Fruit fly (Drosophila melanogaster) whole organism, embryonic: ENCODE measurements around the gene SCAR.

Source experiments
- B-H2 ChIP-seq: fragments of 200-800 bp; sonication (Bioruptor generic); optimal IDR thresholded peaks from 2 replicates; lab custom pipeline; 2018; ENCODE audit warnings: missing biosample characterization, mild to moderate bottlenecking, missing genetic modification characterization
- BtbVII ChIP-seq: fragments of 200-800 bp; sonication (Bioruptor generic); optimal IDR thresholded peaks from 3 replicates; lab custom pipeline; 2017; ENCODE audit warnings: missing biosample characterization, mild to moderate bottlenecking, missing genetic modification characterization
- CG10147 ChIP-seq: fragments of 200-800 bp; sonication (Bioruptor generic); optimal IDR thresholded peaks from 2 replicates; lab custom pipeline; 2019; ENCODE audit warnings: missing biosample characterization, mild to moderate bottlenecking, missing genetic modification characterization, moderate library complexity
- CG11696 ChIP-seq: fragments of 200-800 bp; sonication (Bioruptor generic); IDR thresholded peaks from 2 replicates; pipeline ENCODE4 v1.3.6; 2022; ENCODE audit warnings: missing biosample characterization, missing genetic modification characterization
- CG12071 ChIP-seq: fragments of 200-800 bp; sonication (Bioruptor generic); optimal IDR thresholded peaks from 3 replicates; lab custom pipeline; 2018; ENCODE audit warnings: missing biosample characterization, mild to moderate bottlenecking, missing genetic modification characterization
- CG13775 ChIP-seq: fragments of 200-800 bp; sonication (Bioruptor generic); optimal IDR thresholded peaks from 3 replicates; lab custom pipeline; 2017; ENCODE audit warnings: missing biosample characterization, mild to moderate bottlenecking, missing genetic modification characterization
- CG18262 ChIP-seq: fragments of 200-800 bp; optimal IDR thresholded peaks from 3 replicates; lab custom pipeline; 2019; ENCODE audit warnings: missing biosample characterization, mild to moderate bottlenecking, missing genetic modification characterization, moderate library complexity
- CG2875 ChIP-seq: fragments of 200-800 bp; sonication (Bioruptor generic); optimal IDR thresholded peaks from 2 replicates; lab custom pipeline; 2017; ENCODE audit warnings: missing biosample characterization, mild to moderate bottlenecking, missing genetic modification characterization, missing genetic modification reagents
- CG4404 ChIP-seq: fragments of 200-800 bp; sonication (Bioruptor generic); IDR thresholded peaks from 2 replicates; pipeline ENCODE4 v1.3.6; 2022; ENCODE audit warnings: missing biosample characterization, missing genetic modification characterization
- CG4820 ChIP-seq: fragments of 200-800 bp; sonication (Bioruptor generic); optimal IDR thresholded peaks from 3 replicates; lab custom pipeline; 2016; ENCODE audit warnings: missing biosample characterization, missing genetic modification characterization
- CG5245 ChIP-seq: fragments of 200-800 bp; sonication (Bioruptor generic); optimal IDR thresholded peaks from 3 replicates; lab custom pipeline; 2016; ENCODE audit warnings: missing biosample characterization, missing genetic modification characterization
- CG5953 ChIP-seq: fragments of 200-800 bp; sonication (Bioruptor generic); IDR thresholded peaks from 2 replicates; pipeline ENCODE4 v1.3.6; 2022; ENCODE audit warnings: missing biosample characterization, missing genetic modification characterization
- CG7271 ChIP-seq: fragments of 200-800 bp; sonication (Bioruptor generic); optimal IDR thresholded peaks from 2 replicates; lab custom pipeline; 2018; ENCODE audit warnings: missing biosample characterization, mild to moderate bottlenecking, missing genetic modification characterization, moderate library complexity
- CG7372 ChIP-seq: fragments of 200-800 bp; sonication (Bioruptor generic); IDR thresholded peaks from 2 replicates; pipeline ENCODE4 v1.3.6; 2022; ENCODE audit warnings: missing biosample characterization, missing genetic modification characterization
- CG7928 ChIP-seq: fragments of 200-800 bp; sonication (Bioruptor generic); optimal IDR thresholded peaks from 2 replicates; lab custom pipeline; 2017; ENCODE audit warnings: missing biosample characterization, mild to moderate bottlenecking, missing genetic modification characterization
- CG7963 ChIP-seq: fragments of 200-800 bp; sonication (Bioruptor generic); IDR thresholded peaks from 3 replicates; pipeline ENCODE4 v1.3.6; 2022; ENCODE audit warnings: missing biosample characterization, missing genetic modification characterization; ENCODE audit not compliant: partially characterized antibody
- CG9727 ChIP-seq: fragments of 200-800 bp; sonication (Bioruptor generic); optimal IDR thresholded peaks from 3 replicates; lab custom pipeline; 2017; ENCODE audit warnings: missing biosample characterization, mild to moderate bottlenecking, missing genetic modification characterization
- CG9876 ChIP-seq: fragments of 200-800 bp; sonication (Bioruptor generic); optimal IDR thresholded peaks from 2 replicates; lab custom pipeline; 2016; ENCODE audit warnings: missing biosample characterization, missing genetic modification characterization
- D ChIP-seq, 2 experiments: fragments of 200-800 bp in 1 of 2; fragments of >200 bp in 1 of 2; sonication (Bioruptor generic) in 1 of 2; optimal IDR thresholded peaks; 2 replicates in 1 of 2; 3 replicates in 1 of 2; lab custom pipeline; 2017; ENCODE audit warnings: mild to moderate bottlenecking in 1 of 2, missing biosample characterization in 1 of 2, missing genetic modification characterization in 1 of 2, missing genetic modification reagents in 1 of 2
- Dfd ChIP-seq, 2 experiments: fragments of >200 bp; optimal IDR thresholded peaks; 2 replicates each; lab custom pipeline; 2017; ENCODE audit warnings: missing biosample characterization in 2 of 2, missing genetic modification characterization in 2 of 2
- MTF-1 ChIP-seq: fragments of 200-800 bp; sonication (Bioruptor generic); optimal IDR thresholded peaks from 2 replicates; lab custom pipeline; 2018; ENCODE audit warnings: missing biosample characterization, mild to moderate bottlenecking, missing genetic modification characterization, borderline replicate concordance
- NfI ChIP-seq: fragments of 200-800 bp; sonication (Bioruptor generic); optimal IDR thresholded peaks from 3 replicates; lab custom pipeline; 2018; ENCODE audit warnings: missing biosample characterization, mild to moderate bottlenecking, missing genetic modification characterization, moderate library complexity
- Sox102F ChIP-seq: fragments of 200-800 bp; sonication (Bioruptor generic); optimal IDR thresholded peaks from 2 replicates; lab custom pipeline; 2018; ENCODE audit warnings: missing biosample characterization, mild to moderate bottlenecking, missing genetic modification characterization, moderate library complexity
- Sry-β ChIP-seq: fragments of 200-800 bp; sonication (Bioruptor generic); optimal IDR thresholded peaks from 2 replicates; lab custom pipeline; 2018; ENCODE audit warnings: missing biosample characterization, mild to moderate bottlenecking, missing genetic modification characterization, moderate library complexity
- Xbp1 ChIP-seq: fragments of 200-800 bp; sonication (Bioruptor generic); optimal IDR thresholded peaks from 3 replicates; lab custom pipeline; 2016; ENCODE audit warnings: missing biosample characterization, mild to moderate bottlenecking, missing genetic modification characterization
- abd-A ChIP-seq: fragments of 200-800 bp; sonication (Bioruptor generic); optimal IDR thresholded peaks from 3 replicates; lab custom pipeline; 2019; ENCODE audit warnings: missing biosample characterization, mild to moderate bottlenecking, missing genetic modification characterization, moderate library complexity
- ato ChIP-seq: fragments of 200-800 bp; sonication (Bioruptor generic); IDR thresholded peaks from 2 replicates; pipeline ENCODE4 v1.3.6; 2022; ENCODE audit warnings: missing biosample characterization, missing genetic modification characterization; ENCODE audit not compliant: partially characterized antibody
- bcd ChIP-seq: fragments of 200-800 bp; sonication (Bioruptor generic); optimal IDR thresholded peaks from 2 replicates; lab custom pipeline; 2017; ENCODE audit warnings: missing biosample characterization, mild to moderate bottlenecking, missing genetic modification characterization
- cad ChIP-seq: fragments of >200 bp; optimal IDR thresholded peaks from 2 replicates; lab custom pipeline; 2017; ENCODE audit warnings: missing biosample characterization, missing genetic modification characterization
- cas ChIP-seq: fragments of 200-800 bp; sonication (Bioruptor generic); IDR thresholded peaks from 2 replicates; pipeline ENCODE4 v1.3.6; 2022; ENCODE audit warnings: missing biosample characterization, missing genetic modification characterization
- ci ChIP-seq: fragments of 200-800 bp; sonication (Bioruptor generic); IDR thresholded peaks from 3 replicates; pipeline ENCODE4 v1.3.6; 2022; ENCODE audit warnings: missing biosample characterization, missing genetic modification characterization
- corto ChIP-seq: fragments of 200-800 bp; sonication (Bioruptor generic); optimal IDR thresholded peaks from 2 replicates; lab custom pipeline; 2016; ENCODE audit warnings: missing biosample characterization, mild to moderate bottlenecking, missing genetic modification characterization, moderate library complexity
- disco-r ChIP-seq: fragments of 200-800 bp; sonication (Bioruptor generic); optimal IDR thresholded peaks from 2 replicates; lab custom pipeline; 2016; ENCODE audit warnings: missing biosample characterization, missing genetic modification characterization
- fru ChIP-seq: fragments of >200 bp; optimal IDR thresholded peaks from 2 replicates; lab custom pipeline; 2017
- ftz-f1 ChIP-seq: fragments of 200-800 bp; sonication (Bioruptor generic); optimal IDR thresholded peaks from 2 replicates; lab custom pipeline; 2016; ENCODE audit warnings: missing biosample characterization, missing genetic modification characterization
- gsb ChIP-seq: fragments of 200-800 bp; sonication (Bioruptor generic); IDR thresholded peaks from 2 replicates; pipeline ENCODE4 v1.3.6; 2022; ENCODE audit warnings: missing biosample characterization, missing genetic modification characterization
- hbn ChIP-seq: fragments of 200-800 bp; sonication (Bioruptor generic); IDR thresholded peaks from 2 replicates; pipeline ENCODE4 v1.3.6; 2022; ENCODE audit warnings: missing biosample characterization, missing genetic modification characterization; ENCODE audit not compliant: partially characterized antibody
- hth ChIP-seq: fragments of >200 bp; optimal IDR thresholded peaks from 2 replicates; lab custom pipeline; 2017; ENCODE audit warnings: inconsistent platforms
- insv ChIP-seq, 2 experiments: fragments of 200-800 bp; sonication (Bioruptor generic); optimal IDR thresholded peaks; 3 replicates each; lab custom pipeline; 2016 to 2018; ENCODE audit warnings: missing biosample characterization in 2 of 2, missing genetic modification characterization in 2 of 2
- jing ChIP-seq: fragments of 200-800 bp; sonication (Bioruptor generic); optimal IDR thresholded peaks from 2 replicates; lab custom pipeline; 2018; ENCODE audit warnings: missing biosample characterization, mild to moderate bottlenecking, missing genetic modification characterization
- knrl ChIP-seq: fragments of 200-800 bp; sonication (Bioruptor generic); IDR thresholded peaks from 3 replicates; pipeline ENCODE4 v1.3.6; 2022; ENCODE audit warnings: missing biosample characterization, missing genetic modification characterization; ENCODE audit not compliant: partially characterized antibody
- lbe ChIP-seq: fragments of 200-800 bp; sonication (Bioruptor generic); optimal IDR thresholded peaks from 2 replicates; lab custom pipeline; 2016; ENCODE audit warnings: missing biosample characterization, mild to moderate bottlenecking, missing genetic modification characterization
- lilli ChIP-seq: fragments of 200-800 bp; sonication (Bioruptor generic); optimal IDR thresholded peaks from 3 replicates; lab custom pipeline; 2016; ENCODE audit warnings: missing biosample characterization, missing genetic modification characterization
- mam ChIP-seq: fragments of 200-800 bp; sonication (Bioruptor generic); optimal IDR thresholded peaks from 3 replicates; lab custom pipeline; 2016; ENCODE audit warnings: missing biosample characterization, missing genetic modification characterization
- rib ChIP-seq: fragments of 200-800 bp; sonication (Bioruptor generic); IDR thresholded peaks from 2 replicates; pipeline ENCODE4 v1.3.6; 2022; ENCODE audit warnings: missing biosample characterization, missing genetic modification characterization
- row ChIP-seq: fragments of 200-800 bp; sonication (Bioruptor generic); IDR thresholded peaks from 3 replicates; pipeline ENCODE4 v1.3.6; 2022; ENCODE audit warnings: missing biosample characterization, missing genetic modification characterization
- sd ChIP-seq: fragments of 200-800 bp; sonication (Bioruptor generic); optimal IDR thresholded peaks from 3 replicates; lab custom pipeline; 2018; ENCODE audit warnings: missing biosample characterization, mild to moderate bottlenecking, missing genetic modification characterization, moderate library complexity
- stc ChIP-seq: fragments of 200-800 bp; sonication (Bioruptor generic); IDR thresholded peaks from 2 replicates; pipeline ENCODE4 v1.3.6; 2022; ENCODE audit warnings: missing biosample characterization, missing genetic modification characterization
- zfh2 ChIP-seq: fragments of 200-800 bp; sonication (Bioruptor generic); optimal IDR thresholded peaks from 2 replicates; lab custom pipeline; 2016; ENCODE audit warnings: missing biosample characterization, missing genetic modification characterization

The SCAR gene

DNA sequence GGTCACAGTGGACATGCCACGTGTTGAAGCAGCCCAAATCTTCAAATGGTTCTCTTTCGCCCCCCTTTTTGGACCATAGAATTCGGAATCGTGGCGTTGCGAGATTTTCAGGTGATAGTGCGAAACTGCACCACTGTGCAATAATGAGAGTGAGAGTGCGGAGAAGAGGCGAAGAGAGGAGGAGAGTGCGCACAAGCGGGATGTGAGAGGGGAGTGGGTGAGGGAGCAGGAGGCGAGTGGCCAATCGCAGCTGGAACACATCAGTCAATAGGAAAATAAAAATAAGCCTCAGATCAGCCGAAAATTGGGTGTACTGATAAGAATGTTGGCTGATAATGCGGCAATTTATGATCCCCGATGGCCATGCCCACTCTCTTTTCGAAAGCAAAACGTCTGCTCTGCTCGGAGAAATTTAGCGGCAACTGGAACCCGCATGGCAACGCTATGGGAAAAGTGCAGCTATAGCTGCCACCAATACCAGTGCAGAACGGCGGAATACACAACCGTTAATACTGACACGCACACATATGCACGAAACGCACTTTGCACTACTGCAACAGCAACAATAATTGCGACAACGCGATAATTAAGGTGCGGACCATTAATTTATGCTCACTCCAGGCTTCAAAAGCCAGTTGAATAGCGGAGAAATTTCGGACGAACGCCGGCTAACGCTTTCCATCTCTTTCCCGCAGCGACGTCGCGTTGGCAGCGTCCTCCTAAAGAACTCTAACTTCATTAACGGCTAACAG lies 9.1 kb upstream of the SCAR start (continued):
- TF ChIP-seq mam (GFP tag; lab: Kevin White, UChicago) (peak; percentile 24), CG10147 (GFP tag; lab: Kevin White, UChicago) (no peak), corto (no peak), CG7963 (GFP tag; lab: Robert Waterston, UW) (0 out of 3 replicates have a peak, but pooled peaks have one; percentile 9), B-H2 (GFP tag; lab: Kevin White, UChicago) (no peak), Dfd (GFP tag; optimal IDR thresholded peaks at IDR 0.05; lab: Kevin White, UChicago) (no peak), knrl (0 out of 3 replicates have a peak, but pooled peaks have one; percentile 11), CG4820 (no peak), CG7372 (no peak), Sox102F (GFP tag; lab: Kevin White, UChicago) (no peak), CG9876 (GFP tag; lab: Kevin White, UChicago) (no peak), zfh2 (GFP tag; lab: Kevin White, UChicago) (no peak), NfI (GFP tag; lab: Kevin White, UChicago) (no peak), D (optimal IDR thresholded peaks at IDR 0.05; lab: Kevin White, UChicago) (no peak), D (GFP tag; optimal IDR thresholded peaks at IDR 0.05; lab: Kevin White, UChicago) (no peak), CG18262 (tag; lab: Kevin White, UChicago) (no peak), hth (no peak), lilli (peak; percentile 23), abd-A (tag; lab: Kevin White, UChicago) (peak; percentile 70), CG7271 (tag; lab: Kevin White, UChicago) (no peak), CG7928 (GFP tag; lab: Kevin White, UChicago) (no peak), cas (GFP tag; lab: Robert Waterston, UW) (no peak), CG11696 (GFP tag; lab: Robert Waterston, UW) (no peak), MTF-1 (GFP tag; lab: Kevin White, UChicago) (no peak), rib (GFP tag; lab: Robert Waterston, UW) (peak; percentile 37; the same call in 1 of the 2 replicates), fru (lab: Kevin White, UChicago) (no peak), ci (GFP tag; lab: Robert Waterston, UW) (0 out of 3 replicates have a peak, but pooled peaks have one; percentile 54), bcd (GFP tag; lab: Kevin White, UChicago) (no peak), stc (GFP tag; lab: Robert Waterston, UW) (no peak), row (GFP tag; lab: Robert Waterston, UW) (peak; percentile 77), CG2875 (GFP tag; lab: Kevin White, UChicago) (no peak), insv (GFP tag; optimal IDR thresholded peaks at IDR 0.05; lab: Kevin White, UChicago) (no peak), Sry-β (GFP tag; lab: Kevin White, UChicago) (peak; percentile 25), BtbVII (GFP tag; lab: Kevin White, UChicago) (no peak), ato (GFP tag; lab: Robert Waterston, UW) (no peak), CG12071 (GFP tag; lab: Kevin White, UChicago) (no peak), cad (peak; percentile 32), gsb (GFP tag; lab: Robert Waterston, UW) (no peak), CG5953 (GFP tag; lab: Robert Waterston, UW) (0 out of 2 replicates have a peak, but pooled peaks have one; percentile 11), jing (no peak), disco-r (GFP tag; lab: Kevin White, UChicago) (no peak), hbn (GFP tag; lab: Robert Waterston, UW) (0 out of 2 replicates have a peak, but pooled peaks have one; percentile 10), CG4404 (no peak), Xbp1 (peak; percentile 34), CG5245 (GFP tag; lab: Kevin White, UChicago) (no peak), CG13775 (GFP tag; lab: Kevin White, UChicago) (no peak), sd (tag; lab: Kevin White, UChicago) (no peak), ftz-f1 (GFP tag; lab: Kevin White, UChicago) (peak; percentile 63), CG9727 (GFP tag; lab: Kevin White, UChicago) (peak; percentile 63), lbe (GFP tag; lab: Kevin White, UChicago) (no peak)
